Worm (Caenorhabditis elegans): ENCODE results near the gene pqn-51.

ce11 chrV:5069440-5069839 is 20.0 kb downstream of the pqn-51 start, which contains the start of gene Y58A7A.1:
- TF ChIP-seq sea-2 (GFP tag; IDR thresholded peaks at IDR 0.05) (no peak), attf-5 (GFP tag; optimal IDR thresholded peaks at IDR 0.05) (no peak), nhr-80 (tag; optimal IDR thresholded peaks at IDR 0.05) (no peak)

All from whole organism, young adult.